Fruit fly (Drosophila melanogaster): ENCODE measurements around the gene CG9519.

The CG9519 gene

dm6 chrX:14839739-14840347 is 16.3 kb downstream of the CG9519 start (continued):
- TF ChIP-seq CG13424 (tag; optimal IDR thresholded peaks at IDR 0.05): peak; percentile 22
- peak; percentile 36; the same call in 1 of the 2 replicates for TF ChIP-seq CG11247 (GFP tag; IDR thresholded peaks at IDR 0.05)
- TF ChIP-seq cad (GFP tag; optimal IDR thresholded peaks at IDR 0.05): no peak
- TF ChIP-seq NFAT (GFP tag; IDR thresholded peaks at IDR 0.05): peak; percentile 66; the same call in 1 of the 2 replicates
- TF ChIP-seq nmo (GFP tag; optimal IDR thresholded peaks at IDR 0.05): no peak
- peak; percentile 78 for TF ChIP-seq CG32532 (GFP tag; IDR thresholded peaks at IDR 0.05)
- peak; percentile 53; the same call in 1 of the 3 replicates for TF ChIP-seq Optix (GFP tag; IDR thresholded peaks at IDR 0.05)
- no peak for TF ChIP-seq MBD-R2 (GFP tag; IDR thresholded peaks at IDR 0.05)
- no peak for TF ChIP-seq h (optimal IDR thresholded peaks at IDR 0.05)
- no peak for TF ChIP-seq CG6654 (GFP tag; optimal IDR thresholded peaks at IDR 0.05)
- no peak for TF ChIP-seq Nf-YB (GFP tag; optimal IDR thresholded peaks at IDR 0.05)
- TF ChIP-seq ab (GFP tag; optimal IDR thresholded peaks at IDR 0.05): peak; percentile 5
- TF ChIP-seq en (GFP tag; optimal IDR thresholded peaks at IDR 0.05): no peak
- TF ChIP-seq gsb-n (tag; optimal IDR thresholded peaks at IDR 0.05): no peak
- TF ChIP-seq HHEX (GFP tag; optimal IDR thresholded peaks at IDR 0.05): peak; percentile 39
- peak; percentile 7 for TF ChIP-seq CG12391 (tag; optimal IDR thresholded peaks at IDR 0.05)
- no peak for TF ChIP-seq Max (GFP tag; optimal IDR thresholded peaks at IDR 0.05)
- no peak for TF ChIP-seq CG6791 (GFP tag; IDR thresholded peaks at IDR 0.05; ENCODE audit: partially characterized antibody)
- TF ChIP-seq B-H1 (GFP tag; IDR thresholded peaks at IDR 0.05): no peak
- peak; percentile 46 for TF ChIP-seq CHES-1-like (GFP tag; optimal IDR thresholded peaks at IDR 0.05)
- 0 out of 3 replicates have a peak, but pooled peaks have one; percentile 35 for TF ChIP-seq ken (GFP tag; IDR thresholded peaks at IDR 0.05)
- no peak for TF ChIP-seq MESR4 (GFP tag; optimal IDR thresholded peaks at IDR 0.05)
- peak; percentile 93 for TF ChIP-seq CG4360 (GFP tag; IDR thresholded peaks at IDR 0.05)
- TF ChIP-seq tin (GFP tag; optimal IDR thresholded peaks at IDR 0.05): peak; percentile 14
- no peak for TF ChIP-seq salm (tag; optimal IDR thresholded peaks at IDR 0.05)
- TF ChIP-seq danr (GFP tag; IDR thresholded peaks at IDR 0.05): no peak
- no peak for TF ChIP-seq Doc2 (GFP tag; IDR thresholded peaks at IDR 0.05)
- peak; percentile 77 for TF ChIP-seq sob (GFP tag; IDR thresholded peaks at IDR 0.05)
- peak; percentile 62; the same call in 1 of the 3 replicates for TF ChIP-seq CG11456 (GFP tag; IDR thresholded peaks at IDR 0.05)
- peak; percentile 39; the same call in 1 of the 2 replicates for TF ChIP-seq Xrp1 (GFP tag; IDR thresholded peaks at IDR 0.05)
- TF ChIP-seq CG7839 (tag; optimal IDR thresholded peaks at IDR 0.05): peak; percentile 38
- TF ChIP-seq HLH54F (GFP tag; optimal IDR thresholded peaks at IDR 0.05): peak; percentile 42
- no peak for TF ChIP-seq CG31388 (GFP tag; optimal IDR thresholded peaks at IDR 0.05)
- 0 out of 3 replicates have a peak, but pooled peaks have one; percentile 17 for TF ChIP-seq otp (GFP tag; IDR thresholded peaks at IDR 0.05)
- no peak for TF ChIP-seq tap (tag; optimal IDR thresholded peaks at IDR 0.05)
- no peak for TF ChIP-seq fd102C (GFP tag; optimal IDR thresholded peaks at IDR 0.05)
- TF ChIP-seq unc-4 (GFP tag; IDR thresholded peaks at IDR 0.05; ENCODE audit: partially characterized antibody): no peak
- peak; percentile 33 for TF ChIP-seq CG12155 (GFP tag; optimal IDR thresholded peaks at IDR 0.05)
- peak; percentile 29; the same call in 1 of the 2 replicates for TF ChIP-seq H2.0 (GFP tag; IDR thresholded peaks at IDR 0.05)
- no peak; the same call in 1 of the 2 replicates for TF ChIP-seq CG31441 (GFP tag; IDR thresholded peaks at IDR 0.05)
- TF ChIP-seq CG7987 (GFP tag; optimal IDR thresholded peaks at IDR 0.05): no peak
- no peak for TF ChIP-seq phol (tag; optimal IDR thresholded peaks at IDR 0.05)
- no peak for TF ChIP-seq CG8388 (GFP tag; optimal IDR thresholded peaks at IDR 0.05)
- peak; percentile 62; the same call in 2 of the 3 replicates for TF ChIP-seq Mrtf (GFP tag; IDR thresholded peaks at IDR 0.05)
- TF ChIP-seq CG33213 (GFP tag; optimal IDR thresholded peaks at IDR 0.05): peak; percentile 15
- TF ChIP-seq usp (GFP tag; optimal IDR thresholded peaks at IDR 0.05): no peak
- TF ChIP-seq CG2889 (GFP tag; IDR thresholded peaks at IDR 0.05): no peak
- no peak for TF ChIP-seq CG8290 (GFP tag; optimal IDR thresholded peaks at IDR 0.05)
- peak in 1 of 2 experiments; percentile 76 for TF ChIP-seq CG8290 (tag; optimal IDR thresholded peaks at IDR 0.05)
- peak; percentile 74 for TF ChIP-seq pho (GFP tag; optimal IDR thresholded peaks at IDR 0.05)
- peak; percentile 84 for TF ChIP-seq Rfx (GFP tag; IDR thresholded peaks at IDR 0.05)
- no peak for TF ChIP-seq H15 (GFP tag; IDR thresholded peaks at IDR 0.05)

All from whole organism, embryonic.